Fruit fly (Drosophila melanogaster) whole organism, embryonic: ENCODE measurements around the gene CG34300.

Experiments used
- CG12391 ChIP-seq: fragments of 200-800 bp; sonication (Bioruptor generic); optimal IDR thresholded peaks from 3 replicates; lab custom pipeline; 2018; ENCODE audit warnings: missing biosample characterization, mild to moderate bottlenecking, missing genetic modification characterization, moderate library complexity
- CG13296 ChIP-seq: fragments of 200-800 bp; sonication (Bioruptor generic); optimal IDR thresholded peaks from 3 replicates; lab custom pipeline; 2018; ENCODE audit warnings: missing biosample characterization, mild to moderate bottlenecking, missing genetic modification characterization
- CG16813 ChIP-seq: fragments of 200-800 bp; sonication (Bioruptor generic); IDR thresholded peaks from 3 replicates; pipeline ENCODE4 v1.3.6; 2022; ENCODE audit warnings: missing biosample characterization, missing genetic modification characterization; ENCODE audit not compliant: partially characterized antibody
- CG17361 ChIP-seq: fragments of 200-800 bp; sonication (Bioruptor generic); IDR thresholded peaks from 3 replicates; pipeline ENCODE4 v1.3.6; 2022; ENCODE audit warnings: missing biosample characterization, missing genetic modification characterization
- CG17568 ChIP-seq: fragments of 200-800 bp; sonication (Bioruptor generic); optimal IDR thresholded peaks from 2 replicates; lab custom pipeline; 2018; ENCODE audit warnings: missing biosample characterization, mild to moderate bottlenecking, missing genetic modification characterization, moderate library complexity
- CG17802 ChIP-seq: fragments of 200-800 bp; sonication (Bioruptor generic); optimal IDR thresholded peaks from 2 replicates; lab custom pipeline; 2018; ENCODE audit warnings: missing biosample characterization, mild to moderate bottlenecking, missing genetic modification characterization, moderate library complexity
- CG18619 ChIP-seq: fragments of 200-800 bp; sonication (Bioruptor generic); optimal IDR thresholded peaks from 3 replicates; lab custom pipeline; 2017; ENCODE audit warnings: missing biosample characterization, mild to moderate bottlenecking, missing genetic modification characterization
- CG3163 ChIP-seq: fragments of 200-800 bp; sonication (Bioruptor generic); optimal IDR thresholded peaks from 3 replicates; lab custom pipeline; 2016; ENCODE audit warnings: missing biosample characterization, missing genetic modification characterization
- CG3407 ChIP-seq: fragments of 200-800 bp; sonication (Bioruptor generic); optimal IDR thresholded peaks from 2 replicates; lab custom pipeline; 2018; ENCODE audit warnings: missing biosample characterization, mild to moderate bottlenecking, missing genetic modification characterization
- CG34376 ChIP-seq: fragments of 200-800 bp; sonication (Bioruptor generic); optimal IDR thresholded peaks from 2 replicates; lab custom pipeline; 2018; ENCODE audit warnings: missing biosample characterization, mild to moderate bottlenecking, missing genetic modification characterization
- CG4282 ChIP-seq: fragments of 200-800 bp; sonication (Bioruptor generic); optimal IDR thresholded peaks from 2 replicates; lab custom pipeline; 2016; ENCODE audit warnings: missing biosample characterization, missing genetic modification characterization
- CG4360 ChIP-seq: fragments of 200-800 bp; sonication (Bioruptor generic); IDR thresholded peaks from 2 replicates; pipeline ENCODE4 v1.3.6; 2022; ENCODE audit warnings: missing biosample characterization, missing genetic modification characterization
- CG4617 ChIP-seq: fragments of 200-800 bp; sonication (Bioruptor generic); optimal IDR thresholded peaks from 3 replicates; lab custom pipeline; 2016; ENCODE audit warnings: missing biosample characterization, missing genetic modification characterization, borderline replicate concordance
- CG6175 ChIP-seq: fragments of 200-800 bp; sonication (Bioruptor generic); IDR thresholded peaks from 3 replicates; pipeline ENCODE4 v1.3.6; 2022; ENCODE audit warnings: missing biosample characterization, missing genetic modification characterization
- CG6683 ChIP-seq: fragments of 200-800 bp; sonication (Bioruptor generic); optimal IDR thresholded peaks from 2 replicates; lab custom pipeline; 2017; ENCODE audit warnings: missing biosample characterization, mild to moderate bottlenecking, missing genetic modification characterization, missing genetic modification reagents
- CG7357 ChIP-seq: fragments of 200-800 bp; sonication (Bioruptor generic); IDR thresholded peaks from 3 replicates; pipeline ENCODE4 v1.3.6; 2022; ENCODE audit warnings: missing biosample characterization, missing genetic modification characterization
- CG7372 ChIP-seq: fragments of 200-800 bp; sonication (Bioruptor generic); IDR thresholded peaks from 2 replicates; pipeline ENCODE4 v1.3.6; 2022; ENCODE audit warnings: missing biosample characterization, missing genetic modification characterization
- CG7556 ChIP-seq: fragments of 200-800 bp; sonication (Bioruptor generic); optimal IDR thresholded peaks from 2 replicates; lab custom pipeline; 2017; ENCODE audit warnings: missing biosample characterization, mild to moderate bottlenecking, missing genetic modification characterization
- CG9609 ChIP-seq: fragments of 200-800 bp; sonication (Bioruptor generic); optimal IDR thresholded peaks from 3 replicates; lab custom pipeline; 2016; ENCODE audit warnings: missing biosample characterization, missing genetic modification characterization
- CG9932 ChIP-seq: fragments of 200-800 bp; sonication (Bioruptor generic); IDR thresholded peaks from 2 replicates; pipeline ENCODE4 v1.3.6; 2022; ENCODE audit warnings: missing biosample characterization, missing genetic modification characterization
- Dad ChIP-seq: fragments of 200-800 bp; sonication (Bioruptor generic); optimal IDR thresholded peaks from 3 replicates; lab custom pipeline; 2016; ENCODE audit warnings: missing biosample characterization, missing genetic modification characterization
- Dref ChIP-seq: fragments of 200-800 bp; sonication (Bioruptor generic); IDR thresholded peaks from 2 replicates; pipeline ENCODE4 v1.3.6; 2022; ENCODE audit warnings: missing biosample characterization, missing genetic modification characterization
- H15 ChIP-seq: fragments of 200-800 bp; sonication (Bioruptor generic); IDR thresholded peaks from 3 replicates; pipeline ENCODE4 v1.3.6; 2022; ENCODE audit warnings: missing biosample characterization, missing genetic modification characterization
- HLH3B ChIP-seq: fragments of 200-800 bp; sonication (Bioruptor generic); IDR thresholded peaks from 2 replicates; pipeline ENCODE4 v1.3.6; 2022; ENCODE audit warnings: missing biosample characterization, missing genetic modification characterization
- Jarid2 ChIP-seq: fragments of 200-800 bp; sonication (Bioruptor generic); optimal IDR thresholded peaks from 3 replicates; lab custom pipeline; 2017; ENCODE audit warnings: mild to moderate bottlenecking, missing biosample characterization, missing genetic modification reagents, missing genetic modification characterization
- Kr ChIP-seq: fragments of 200-800 bp; sonication (Bioruptor generic); optimal IDR thresholded peaks from 2 replicates; lab custom pipeline; 2017; ENCODE audit warnings: missing biosample characterization, mild to moderate bottlenecking, missing genetic modification characterization
- Lim3 ChIP-seq: fragments of 200-800 bp; sonication (Bioruptor generic); IDR thresholded peaks from 2 replicates; pipeline ENCODE4 v1.3.6; 2022; ENCODE audit warnings: missing biosample characterization, missing genetic modification characterization
- MBD-R2 ChIP-seq: fragments of 200-800 bp; sonication (Bioruptor generic); IDR thresholded peaks from 2 replicates; pipeline ENCODE4 v1.3.6; 2022; ENCODE audit warnings: missing biosample characterization, missing genetic modification characterization
- Stat92E ChIP-seq, 3 experiments: fragments of >200 bp in 2 of 3; fragments of 200-800 bp in 1 of 3; sonication (Bioruptor generic) in 1 of 3; optimal IDR thresholded peaks; 2 replicates each; lab custom pipeline; 2017 to 2019; ENCODE audit warnings: missing biosample characterization in 3 of 3, missing genetic modification characterization in 3 of 3, mild to moderate bottlenecking in 1 of 3, moderate library complexity in 1 of 3
- Taf1 ChIP-seq: fragments of 200-800 bp; sonication (Bioruptor generic); IDR thresholded peaks from 2 replicates; pipeline ENCODE4 v1.3.6; 2022; ENCODE audit warnings: missing biosample characterization, missing genetic modification characterization
- YL-1 ChIP-seq: fragments of 200-800 bp; sonication (Bioruptor generic); optimal IDR thresholded peaks from 3 replicates; lab custom pipeline; 2017; ENCODE audit warnings: missing biosample characterization, mild to moderate bottlenecking, missing genetic modification characterization
- ase ChIP-seq: fragments of 200-800 bp; sonication (Bioruptor generic); IDR thresholded peaks from 3 replicates; pipeline ENCODE4 v1.3.6; 2022; ENCODE audit warnings: missing biosample characterization, missing genetic modification characterization
- croc ChIP-seq: fragments of 200-800 bp; sonication (Bioruptor generic); conservative IDR thresholded peaks from 3 replicates; pipeline ENCODE4 v1.3.6; 2022; ENCODE audit warnings: missing biosample characterization, missing genetic modification characterization
- crol ChIP-seq: fragments of 200-800 bp; sonication (Bioruptor generic); IDR thresholded peaks from 2 replicates; pipeline ENCODE4 v1.3.6; 2022; ENCODE audit warnings: missing biosample characterization, missing genetic modification characterization
- dimm ChIP-seq: fragments of 200-800 bp; sonication (Bioruptor generic); IDR thresholded peaks from 2 replicates; pipeline ENCODE4 v1.3.6; 2022; ENCODE audit warnings: missing biosample characterization, missing genetic modification characterization
- emc ChIP-seq: fragments of 200-800 bp; sonication (Bioruptor generic); optimal IDR thresholded peaks from 2 replicates; lab custom pipeline; 2016; ENCODE audit warnings: missing biosample characterization, missing genetic modification characterization
- exex ChIP-seq: fragments of 200-800 bp; sonication (Bioruptor generic); optimal IDR thresholded peaks from 4 replicates; lab custom pipeline; 2018; ENCODE audit warnings: missing biosample characterization, mild to moderate bottlenecking, missing genetic modification characterization, moderate library complexity
- inv ChIP-seq: fragments of 200-800 bp; sonication (Bioruptor generic); IDR thresholded peaks from 2 replicates; pipeline ENCODE4 v1.3.6; 2022; ENCODE audit warnings: missing biosample characterization, missing genetic modification characterization; ENCODE audit not compliant: partially characterized antibody
- kah ChIP-seq: fragments of 200-800 bp; sonication (Bioruptor generic); optimal IDR thresholded peaks from 2 replicates; lab custom pipeline; 2018; ENCODE audit warnings: missing biosample characterization, mild to moderate bottlenecking, missing genetic modification characterization
- ken ChIP-seq: fragments of 200-800 bp; sonication (Bioruptor generic); IDR thresholded peaks from 3 replicates; pipeline ENCODE4 v1.3.6; 2022; ENCODE audit warnings: missing biosample characterization, missing genetic modification characterization
- klu ChIP-seq: fragments of 200-800 bp; sonication (Bioruptor generic); IDR thresholded peaks from 2 replicates; pipeline ENCODE4 v1.3.6; 2022; ENCODE audit warnings: missing biosample characterization, missing genetic modification characterization
- lbe ChIP-seq: fragments of 200-800 bp; sonication (Bioruptor generic); optimal IDR thresholded peaks from 2 replicates; lab custom pipeline; 2016; ENCODE audit warnings: missing biosample characterization, mild to moderate bottlenecking, missing genetic modification characterization
- lilli ChIP-seq: fragments of 200-800 bp; sonication (Bioruptor generic); optimal IDR thresholded peaks from 3 replicates; lab custom pipeline; 2016; ENCODE audit warnings: missing biosample characterization, missing genetic modification characterization
- nmo ChIP-seq: fragments of 200-800 bp; sonication (Bioruptor generic); optimal IDR thresholded peaks from 2 replicates; lab custom pipeline; 2018; ENCODE audit warnings: missing biosample characterization, mild to moderate bottlenecking, missing genetic modification characterization, moderate library complexity
- onecut ChIP-seq: fragments of 200-800 bp; sonication (Bioruptor generic); IDR thresholded peaks from 2 replicates; pipeline ENCODE4 v1.3.6; 2022; ENCODE audit warnings: missing biosample characterization, missing genetic modification characterization
- pb ChIP-seq: fragments of 200-800 bp; sonication (Bioruptor generic); optimal IDR thresholded peaks from 3 replicates; lab custom pipeline; 2016; ENCODE audit warnings: missing biosample characterization, missing genetic modification characterization
- sc ChIP-seq, 3 experiments: fragments of >200 bp in 2 of 3; fragments of 200-800 bp in 1 of 3; sonication (Bioruptor generic) in 1 of 3; optimal IDR thresholded peaks; 2 replicates in 2 of 3; 3 replicates in 1 of 3; lab custom pipeline; 2017; ENCODE audit warnings: mild to moderate bottlenecking in 1 of 3, missing biosample characterization in 1 of 3, missing genetic modification characterization in 1 of 3, missing genetic modification reagents in 1 of 3
- sens ChIP-seq: fragments of 200-800 bp; sonication (Bioruptor generic); peaks from one replicate; lab custom pipeline; 2016; ENCODE audit warnings: missing biosample characterization, missing genetic modification characterization
- tin ChIP-seq: fragments of 200-800 bp; sonication (Bioruptor generic); optimal IDR thresholded peaks from 3 replicates; lab custom pipeline; 2016; ENCODE audit warnings: missing biosample characterization, missing genetic modification characterization
- trh ChIP-seq: fragments of 200-800 bp; sonication (Bioruptor generic); optimal IDR thresholded peaks from 2 replicates; lab custom pipeline; 2016; ENCODE audit warnings: missing biosample characterization, missing genetic modification characterization
- unpg ChIP-seq: fragments of 200-800 bp; sonication (Bioruptor generic); optimal IDR thresholded peaks from 3 replicates; lab custom pipeline; 2018; ENCODE audit warnings: missing biosample characterization, mild to moderate bottlenecking, missing genetic modification characterization, moderate library complexity

Gene CG34300

DNA sequence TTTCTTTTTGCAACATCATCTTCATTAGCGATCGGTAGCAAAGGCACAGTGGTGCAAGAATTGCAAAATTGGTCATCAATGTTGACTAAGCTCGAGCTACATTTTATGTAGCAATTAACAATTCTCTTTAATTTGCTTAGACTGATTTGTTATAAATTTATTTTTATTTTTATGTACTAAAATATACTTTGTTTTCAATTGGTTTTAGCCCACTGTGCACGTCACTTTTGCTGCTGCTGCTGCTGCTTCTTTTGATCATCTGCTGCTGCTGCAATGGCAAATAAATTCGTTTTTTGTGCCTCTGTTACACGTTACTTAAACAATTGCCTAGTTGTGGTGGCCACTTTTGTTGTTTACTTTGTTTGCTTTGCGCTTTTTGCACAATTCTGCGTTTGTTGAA is 10.4 kb downstream of the CG34300 start (continued):
- TF ChIP-seq CG12391 (peak; percentile 79), CG9932 (GFP tag; lab: Robert Waterston, UW) (peak; percentile 74), pb (peak; percentile 9), Taf1 (GFP tag; lab: Robert Waterston, UW) (peak; percentile 75), MBD-R2 (GFP tag; lab: Robert Waterston, UW) (peak; percentile 59), ase (peak; percentile 89), CG7556 (peak; percentile 73), CG18619 (peak; percentile 65), ken (GFP tag; lab: Robert Waterston, UW) (peak; percentile 89), exex (no peak), HLH3B (GFP tag; lab: Robert Waterston, UW) (peak; percentile 89), CG4282 (GFP tag; lab: Kevin White, UChicago) (no peak), CG7357 (GFP tag; lab: Robert Waterston, UW) (peak; percentile 69), CG9609 (GFP tag; lab: Kevin White, UChicago) (no peak), lilli (GFP tag; lab: Kevin White, UChicago) (peak; percentile 75), CG4617 (peak; percentile 22), sens (peak; percentile 81), kah (GFP tag; lab: Kevin White, UChicago) (peak; percentile 47), CG6683 (GFP tag; lab: Kevin White, UChicago) (no peak), CG3163 (GFP tag; lab: Kevin White, UChicago) (no peak), CG17802 (tag; lab: Kevin White, UChicago) (peak; percentile 61), Jarid2 (GFP tag; lab: Kevin White, UChicago) (peak; percentile 39), Dad (GFP tag; lab: Kevin White, UChicago) (peak; percentile 30), CG13296 (peak; percentile 57), nmo (peak; percentile 66), sc (optimal IDR thresholded peaks at IDR 0.05; lab: Kevin White, UChicago) (no peak), sc (GFP tag; optimal IDR thresholded peaks at IDR 0.05; lab: Kevin White, UChicago) (peak; percentile 77), H15 (GFP tag; lab: Robert Waterston, UW) (peak; percentile 85), Stat92E (GFP tag; optimal IDR thresholded peaks at IDR 0.05; lab: Kevin White, UChicago) (no peak), klu (GFP tag; lab: Robert Waterston, UW) (peak; percentile 46; the same call in 1 of the 2 replicates), emc (GFP tag; lab: Kevin White, UChicago) (no peak), CG16813 (GFP tag; lab: Robert Waterston, UW) (0 out of 3 replicates have a peak, but pooled peaks have one; percentile 14), YL-1 (GFP tag; lab: Kevin White, UChicago) (peak; percentile 6), inv (no peak), CG3407 (GFP tag; lab: Kevin White, UChicago) (peak; percentile 72), tin (peak; percentile 76), Dref (GFP tag; lab: Robert Waterston, UW) (no peak), dimm (GFP tag; lab: Robert Waterston, UW) (peak; percentile 78), trh (GFP tag; lab: Kevin White, UChicago) (peak; percentile 27), Kr (GFP tag; lab: Kevin White, UChicago) (no peak), CG7372 (peak; percentile 69), onecut (GFP tag; lab: Robert Waterston, UW) (peak; percentile 68), crol (GFP tag; lab: Robert Waterston, UW) (no peak), CG17568 (GFP tag; lab: Kevin White, UChicago) (peak; percentile 52), unpg (GFP tag; lab: Kevin White, UChicago) (peak; percentile 91), lbe (GFP tag; lab: Kevin White, UChicago) (peak; percentile 90), CG17361 (GFP tag; lab: Robert Waterston, UW) (peak; percentile 81), croc (GFP tag; lab: Robert Waterston, UW) (peak; percentile 70), CG4360 (GFP tag; lab: Robert Waterston, UW) (peak; percentile 59), Lim3 (GFP tag; lab: Robert Waterston, UW) (0 out of 2 replicates have a peak, but pooled peaks have one; percentile 35), CG6175 (GFP tag; lab: Robert Waterston, UW) (peak; percentile 49; the same call in 1 of the 3 replicates), CG34376 (no peak)
